Worm (Caenorhabditis elegans) whole organism, midembryonic: ENCODE measurements around the gene gei-14.

ENCODE experiments used
- T22C8.4 ChIP-seq: fragments of 200-800 bp; sonication (Bioruptor generic); IDR thresholded peaks from 2 replicates; pipeline ENCODE4 v1.3.6; 2022; ENCODE audit warnings: missing genetic modification characterization, missing compliant biosample characterization
- flt-1 ChIP-seq: fragments of 200-800 bp; sonication (Bioruptor generic); IDR thresholded peaks from 2 replicates; pipeline ENCODE4 v1.3.6; 2022; ENCODE audit warnings: missing genetic modification characterization, missing compliant biosample characterization
- ztf-23 ChIP-seq: fragments of 200-800 bp; sonication (Bioruptor generic); IDR thresholded peaks from 2 replicates; pipeline ENCODE4 v1.3.6; 2022; ENCODE audit warnings: missing genetic modification reagents, missing genetic modification characterization, missing compliant biosample characterization
- ztf-29 ChIP-seq: fragments of 200-800 bp; sonication (Bioruptor generic); IDR thresholded peaks from 2 replicates; pipeline ENCODE4 v1.3.6; 2022; ENCODE audit warnings: missing genetic modification reagents, missing genetic modification characterization, missing compliant biosample characterization

DNA sequence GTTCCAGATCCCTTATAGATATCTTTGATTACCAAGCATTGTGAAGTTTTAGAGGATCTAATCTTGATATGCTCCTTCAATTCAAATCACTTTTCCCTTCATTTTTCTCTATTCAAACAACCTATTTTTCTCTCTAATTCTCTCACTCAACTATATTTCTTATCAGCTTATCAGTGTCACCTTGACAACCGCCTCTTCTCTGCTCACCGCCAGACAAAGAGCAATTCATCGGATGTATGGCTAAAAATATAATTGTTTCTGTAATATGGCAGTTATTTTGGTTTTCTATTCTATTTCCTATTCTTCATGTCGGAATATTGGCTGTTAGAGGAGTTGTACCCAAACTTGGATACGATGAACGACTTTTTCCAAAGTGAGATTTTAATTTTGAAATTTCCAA is 26.3 kb downstream of the gei-14 start:
- TF ChIP-seq flt-1: no peak
- TF ChIP-seq T22C8.4: no peak
- TF ChIP-seq ztf-29: no peak
- no peak for TF ChIP-seq ztf-23 (GFP tag; lab: Robert Waterston, UW)
